Fruit fly (Drosophila melanogaster) whole organism, pupa: ENCODE measurements around the gene CG5281.

Source experiments
- CG10348 ChIP-seq: fragments of 200-800 bp; sonication (Bioruptor generic); IDR thresholded peaks from 2 replicates; pipeline ENCODE4 v1.3.6; 2022; ENCODE audit warnings: missing biosample characterization, missing genetic modification characterization
- CG32121 ChIP-seq: fragments of 200-800 bp; sonication (Bioruptor generic); IDR thresholded peaks from 2 replicates; pipeline ENCODE4 v1.3.6; 2022; ENCODE audit warnings: missing biosample characterization, missing genetic modification characterization
- CG8301 ChIP-seq: fragments of 200-800 bp; sonication (Bioruptor generic); optimal IDR thresholded peaks from 2 replicates; lab custom pipeline; 2018; ENCODE audit warnings: missing biosample characterization, mild to moderate bottlenecking, missing genetic modification characterization
- D1 ChIP-seq: fragments of 200-800 bp; sonication (Bioruptor generic); optimal IDR thresholded peaks from 2 replicates; lab custom pipeline; 2018; ENCODE audit warnings: missing biosample characterization, mild to moderate bottlenecking, missing genetic modification characterization, moderate library complexity

DNA sequence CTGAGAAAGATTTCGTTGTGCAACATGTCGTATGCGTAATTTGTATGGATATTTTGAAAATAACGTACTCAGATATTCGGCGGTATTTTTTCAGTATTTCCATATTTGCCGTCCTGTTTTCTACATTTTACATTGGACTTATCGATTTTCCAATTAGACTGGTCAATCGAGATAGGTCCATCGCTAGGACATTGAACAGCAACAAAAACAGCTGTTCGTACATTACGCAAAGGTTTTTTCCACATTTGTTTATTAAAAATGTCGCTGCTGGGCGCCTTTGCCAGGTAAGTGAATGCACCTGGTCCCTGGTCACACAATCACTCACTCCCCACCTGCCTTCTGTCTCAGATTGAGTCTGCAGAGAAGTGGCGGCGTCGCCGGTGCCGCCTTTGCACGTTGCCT lies 27.9 kb upstream of the CG5281 start, which contains the start of gene mRpL40:
- TF ChIP-seq D1 (tag; lab: Kevin White, UChicago) (no peak), CG10348 (GFP tag; lab: Robert Waterston, UW) (no peak), CG32121 (GFP tag; lab: Robert Waterston, UW) (no peak), CG8301 (tag; lab: Kevin White, UChicago) (no peak)
